Worm (Caenorhabditis elegans) whole organism, midembryonic: ENCODE results near the gene C14H10.3.

Experiments
- T22C8.4 ChIP-seq: fragments of 200-800 bp; sonication (Bioruptor generic); IDR thresholded peaks from 2 replicates; pipeline ENCODE4 v1.3.6; 2022; ENCODE audit warnings: missing genetic modification characterization, missing compliant biosample characterization
- cog-1 ChIP-seq: sonication (generic microtip); optimal IDR thresholded peaks from 2 replicates; lab custom pipeline; 2016; ENCODE audit warnings: missing genetic modification characterization, missing compliant biosample characterization
- flt-1 ChIP-seq: fragments of 200-800 bp; sonication (Bioruptor generic); IDR thresholded peaks from 2 replicates; pipeline ENCODE4 v1.3.6; 2022; ENCODE audit warnings: missing genetic modification characterization, missing compliant biosample characterization
- klf-2 ChIP-seq: fragments of 200-800 bp; sonication (Bioruptor generic); conservative IDR thresholded peaks from 2 replicates; pipeline ENCODE4 v1.3.6; 2022; ENCODE audit warnings: missing genetic modification reagents, missing genetic modification characterization, missing compliant biosample characterization
- med-1 ChIP-seq: sonication (generic microtip); optimal IDR thresholded peaks from 2 replicates; lab custom pipeline; 2017; ENCODE audit warnings: missing genetic modification characterization, mild to moderate bottlenecking, missing compliant biosample characterization, antibody characterized with exemption, missing genetic modification reagents; ENCODE audit not compliant: insufficient read depth
- ref-1 ChIP-seq: fragments of 200-800 bp; sonication (Bioruptor generic); conservative IDR thresholded peaks from 2 replicates; pipeline ENCODE4 v1.3.6; 2022; ENCODE audit warnings: missing genetic modification reagents, missing genetic modification characterization, missing compliant biosample characterization
- tab-1 ChIP-seq: fragments of 200-800 bp; sonication (Bioruptor generic); IDR thresholded peaks from 2 replicates; pipeline ENCODE4 v1.3.6; 2022; ENCODE audit warnings: missing genetic modification characterization, missing compliant biosample characterization
- ztf-23 ChIP-seq: fragments of 200-800 bp; sonication (Bioruptor generic); IDR thresholded peaks from 2 replicates; pipeline ENCODE4 v1.3.6; 2022; ENCODE audit warnings: missing genetic modification reagents, missing genetic modification characterization, missing compliant biosample characterization
- ztf-29 ChIP-seq: fragments of 200-800 bp; sonication (Bioruptor generic); IDR thresholded peaks from 2 replicates; pipeline ENCODE4 v1.3.6; 2022; ENCODE audit warnings: missing genetic modification reagents, missing genetic modification characterization, missing compliant biosample characterization

C14H10.3 gene

DNA sequence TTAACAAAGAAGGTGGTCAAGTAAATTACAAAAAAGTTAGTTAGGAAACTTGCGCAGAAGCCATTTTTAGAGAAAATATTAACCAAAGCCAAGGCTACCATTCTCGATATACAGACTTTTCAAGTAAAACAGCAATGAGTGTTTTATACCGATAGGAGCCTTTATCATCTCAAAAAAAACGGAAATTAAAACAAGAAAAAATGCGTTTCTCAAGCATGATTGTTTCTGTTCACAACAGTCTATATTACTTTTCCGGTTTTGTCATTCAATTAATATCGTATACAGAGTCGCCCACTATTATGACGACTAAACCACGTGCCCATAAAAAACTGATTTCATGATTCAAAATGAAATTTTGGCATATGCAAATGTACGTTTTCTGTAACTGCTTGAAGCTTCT, 13.0 kb upstream of the C14H10.3 start, which contains the start of gene str-74:
str-74 (minus strand) TSS at position 101 of the 400 bp plus-strand sequence.
- TF ChIP-seq med-1 (GFP tag; lab: Kevin White, UChicago): no peak
- no peak for TF ChIP-seq cog-1
- TF ChIP-seq ztf-29: no peak
- no peak for TF ChIP-seq tab-1
- TF ChIP-seq ztf-23 (GFP tag; lab: Robert Waterston, UW): no peak
- no peak for TF ChIP-seq flt-1 (GFP tag; lab: Robert Waterston, UW)

DNA sequence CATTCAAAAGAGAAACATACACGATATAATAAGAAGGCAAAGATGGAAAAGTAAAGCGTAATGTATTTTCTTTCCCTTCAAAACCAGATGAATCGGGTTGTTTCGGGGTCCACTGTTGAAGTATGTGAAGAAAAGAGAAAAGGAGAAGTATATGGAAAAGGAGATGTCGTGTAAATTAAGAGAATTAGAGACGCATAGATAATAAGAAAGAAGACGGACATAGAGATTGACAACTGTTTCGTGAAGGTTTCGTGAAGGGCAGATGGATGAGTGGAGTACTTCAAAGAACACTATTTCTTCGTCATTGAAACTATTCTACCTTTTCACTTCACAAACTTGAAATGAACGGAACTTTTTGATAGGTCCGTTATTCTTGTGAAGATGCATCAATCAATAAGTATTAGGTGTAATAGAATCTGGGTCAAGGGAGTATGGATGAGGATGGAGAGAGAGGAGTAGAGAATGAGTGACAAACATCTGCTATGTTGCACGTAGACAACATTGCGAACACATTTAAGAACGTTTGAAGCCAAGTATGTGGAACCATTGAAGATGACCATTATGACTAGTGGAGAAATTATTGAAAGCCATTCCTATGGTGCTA, 10.3 kb upstream of the C14H10.3 start:
- TF ChIP-seq ztf-23 (GFP tag; lab: Robert Waterston, UW) (no peak), ztf-29 (no peak), tab-1 (no peak), cog-1 (no peak), ref-1 (GFP tag; lab: Robert Waterston, UW) (no peak), med-1 (GFP tag; lab: Kevin White, UChicago) (no peak), flt-1 (GFP tag; lab: Robert Waterston, UW) (no peak), klf-2 (GFP tag; lab: Robert Waterston, UW) (no peak), T22C8.4 (GFP tag; lab: Robert Waterston, UW) (no peak)

DNA sequence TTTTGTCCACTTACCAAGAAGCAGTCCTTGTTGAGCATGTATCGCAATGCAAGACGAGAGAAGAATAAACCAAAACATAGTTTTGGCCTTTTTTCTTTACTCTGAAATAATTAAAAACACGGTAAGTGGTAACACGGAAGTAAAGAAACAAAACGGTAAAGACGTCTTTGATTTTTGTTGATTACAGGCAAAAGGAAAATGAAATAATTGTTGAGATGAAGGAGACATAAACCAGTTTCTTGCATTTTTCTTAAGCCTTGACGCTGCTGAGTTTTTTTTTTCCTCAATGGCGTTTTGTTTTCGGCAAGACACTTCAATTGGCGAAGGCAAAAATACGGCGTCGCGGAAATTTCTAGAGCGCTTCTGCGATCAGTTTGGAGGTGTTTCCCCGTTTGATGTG, 8.9 kb upstream of the C14H10.3 start, which contains the start of gene zipt-13:
zipt-13 (minus strand) TSS at position 101 of the 400 bp plus-strand sequence.
- TF ChIP-seq tab-1 (no peak), med-1 (GFP tag; lab: Kevin White, UChicago) (no peak), ztf-29 (no peak), flt-1 (GFP tag; lab: Robert Waterston, UW) (no peak), ztf-23 (GFP tag; lab: Robert Waterston, UW) (no peak), cog-1 (no peak), T22C8.4 (GFP tag; lab: Robert Waterston, UW) (no peak), klf-2 (GFP tag; lab: Robert Waterston, UW) (no peak), ref-1 (GFP tag; lab: Robert Waterston, UW) (no peak)

DNA sequence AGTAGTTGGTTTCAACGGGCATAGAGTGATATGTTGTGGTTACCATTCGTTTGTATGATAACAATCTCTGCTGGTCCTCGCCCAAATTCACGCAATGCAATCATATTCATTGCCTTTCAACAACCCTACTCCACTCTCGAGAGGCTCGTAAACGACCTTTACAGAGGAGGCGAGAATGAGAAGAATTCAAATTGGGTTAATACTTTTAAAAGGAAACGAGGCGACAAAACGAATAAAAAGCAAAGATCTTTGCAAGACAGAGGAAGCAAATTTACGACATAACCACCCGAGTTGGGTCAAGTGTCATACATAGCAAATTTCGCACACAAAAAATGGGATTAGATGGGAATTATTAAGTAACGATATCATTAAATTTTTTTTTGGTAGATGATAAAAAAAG, 4.5 kb upstream of the C14H10.3 start:
- TF ChIP-seq flt-1 (GFP tag; lab: Robert Waterston, UW): no peak
- TF ChIP-seq cog-1: no peak
- TF ChIP-seq tab-1: no peak
- TF ChIP-seq ztf-23 (GFP tag; lab: Robert Waterston, UW): no peak
- TF ChIP-seq ztf-29: no peak
- TF ChIP-seq ref-1 (GFP tag; lab: Robert Waterston, UW): no peak
- TF ChIP-seq klf-2 (GFP tag; lab: Robert Waterston, UW): no peak
- no peak for TF ChIP-seq med-1 (GFP tag; lab: Kevin White, UChicago)
- no peak for TF ChIP-seq T22C8.4 (GFP tag; lab: Robert Waterston, UW)

DNA sequence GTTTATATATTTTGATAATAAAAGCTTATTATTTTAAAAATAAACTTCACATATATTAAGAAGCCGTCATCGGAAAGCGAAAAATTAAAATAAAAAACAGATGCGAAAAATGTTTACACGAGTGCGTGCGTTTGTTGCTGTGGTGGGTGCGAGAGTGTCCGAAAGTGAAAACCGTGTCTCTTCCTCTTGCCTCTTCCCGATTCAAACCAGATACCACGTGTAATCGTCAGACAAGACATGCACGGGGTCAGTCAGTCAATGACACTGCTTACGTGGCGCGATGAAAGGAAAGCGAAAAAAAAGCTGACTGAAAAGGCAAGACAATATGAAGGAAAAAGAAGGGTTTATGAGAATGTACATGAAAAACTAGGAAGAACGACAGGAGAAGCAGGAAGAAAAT, 2.9 kb upstream of the C14H10.3 start:
- TF ChIP-seq klf-2 (GFP tag; lab: Robert Waterston, UW): no peak

DNA sequence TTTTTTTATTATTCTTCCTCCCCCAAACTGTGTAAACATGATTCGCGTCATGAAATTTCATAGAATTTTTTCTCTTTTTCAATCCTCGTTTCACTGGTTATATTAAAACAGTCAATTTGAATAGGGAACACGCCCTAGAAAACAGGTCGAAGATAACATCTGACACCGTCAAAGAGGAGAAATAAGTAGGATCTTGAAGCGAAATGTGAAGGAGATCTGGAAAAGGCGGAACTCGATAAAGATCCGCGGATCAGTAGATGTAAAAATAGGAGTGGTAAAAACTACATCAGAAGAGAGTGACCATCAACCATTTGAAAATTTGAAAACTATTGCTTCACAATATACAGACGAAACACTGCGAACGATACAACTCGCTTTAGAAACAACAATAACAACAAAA, 720 bp downstream of the C14H10.3 start:
- TF ChIP-seq ztf-23 (GFP tag; lab: Robert Waterston, UW) (no peak), ztf-29 (no peak), cog-1 (no peak), tab-1 (no peak), klf-2 (GFP tag; lab: Robert Waterston, UW) (no peak), med-1 (GFP tag; lab: Kevin White, UChicago) (no peak), flt-1 (GFP tag; lab: Robert Waterston, UW) (no peak), T22C8.4 (GFP tag; lab: Robert Waterston, UW) (no peak), ref-1 (GFP tag; lab: Robert Waterston, UW) (no peak)

DNA sequence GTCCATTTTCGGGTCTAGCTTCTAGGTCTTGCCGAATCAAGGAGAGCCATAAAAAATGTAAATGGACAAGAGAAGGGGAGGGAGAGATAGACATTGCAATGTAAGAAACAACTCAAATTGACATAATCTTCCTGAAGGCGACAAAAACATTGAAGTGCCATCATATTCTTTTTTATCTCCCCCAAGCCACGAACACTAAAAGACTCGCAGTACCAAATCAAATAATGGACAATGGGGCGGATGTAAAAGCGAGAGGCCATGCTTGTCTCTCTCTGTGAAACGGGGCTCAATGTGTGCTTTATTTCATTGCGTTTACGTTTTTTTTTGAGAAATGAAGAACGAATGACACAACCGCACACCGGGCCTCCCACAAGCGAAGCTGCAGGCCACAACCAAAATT, 2.1 kb downstream of the C14H10.3 start:
- TF ChIP-seq T22C8.4 (GFP tag; lab: Robert Waterston, UW) (no peak), ztf-23 (GFP tag; lab: Robert Waterston, UW) (no peak), ztf-29 (no peak), ref-1 (GFP tag; lab: Robert Waterston, UW) (no peak), flt-1 (GFP tag; lab: Robert Waterston, UW) (no peak), tab-1 (no peak), cog-1 (no peak), klf-2 (GFP tag; lab: Robert Waterston, UW) (no peak), med-1 (GFP tag; lab: Kevin White, UChicago) (no peak)

DNA sequence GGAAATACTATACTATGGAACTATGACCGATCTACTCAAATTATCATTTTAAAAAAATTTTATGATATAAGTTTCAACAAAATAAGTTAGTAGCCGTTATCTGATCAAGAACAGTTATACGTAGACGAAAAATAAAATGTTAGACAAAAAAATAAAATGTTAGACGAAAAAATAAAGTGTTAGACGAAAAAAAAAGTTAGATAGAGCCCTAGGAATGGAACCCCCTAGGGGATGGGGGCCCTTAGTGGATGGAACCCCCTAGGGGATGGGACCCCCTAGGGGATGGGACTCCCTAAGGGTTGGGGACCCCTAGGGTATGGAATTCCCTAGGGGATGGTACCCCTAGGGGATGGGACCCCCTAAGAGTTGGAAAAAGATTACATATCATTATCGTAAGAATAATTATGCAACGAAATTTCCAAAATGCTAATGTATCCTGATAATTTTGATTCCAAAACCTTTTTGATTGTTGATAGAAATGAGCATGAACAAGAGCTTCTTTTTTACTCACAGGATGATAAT, 8.7 kb downstream of the C14H10.3 start:
- TF ChIP-seq tab-1: no peak

DNA sequence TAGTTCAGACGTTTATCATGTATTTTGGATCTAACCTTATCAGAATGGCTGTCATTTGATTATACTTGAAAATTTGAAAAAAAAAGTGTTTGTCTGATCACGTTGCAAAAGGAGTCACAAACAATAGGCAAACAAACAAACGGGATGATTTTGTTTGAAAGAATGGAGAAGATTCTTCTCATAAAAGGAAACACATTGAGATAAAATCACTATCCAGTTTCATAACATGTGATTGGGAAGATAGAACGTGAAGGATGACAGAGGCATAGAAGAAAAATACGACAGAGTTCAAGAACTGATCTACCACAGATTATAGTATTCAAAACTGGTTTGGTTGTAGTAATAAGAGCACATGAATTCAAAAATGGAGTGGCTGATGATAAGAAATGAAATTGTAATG, 9.2 kb downstream of the C14H10.3 start, which contains the start of gene F44A6.5:
F44A6.5 (minus strand) TSS at position 151 of the 400 bp plus-strand sequence.
- no peak for TF ChIP-seq flt-1 (GFP tag; lab: Robert Waterston, UW)
- TF ChIP-seq T22C8.4 (GFP tag; lab: Robert Waterston, UW): no peak
- no peak for TF ChIP-seq klf-2 (GFP tag; lab: Robert Waterston, UW)

DNA sequence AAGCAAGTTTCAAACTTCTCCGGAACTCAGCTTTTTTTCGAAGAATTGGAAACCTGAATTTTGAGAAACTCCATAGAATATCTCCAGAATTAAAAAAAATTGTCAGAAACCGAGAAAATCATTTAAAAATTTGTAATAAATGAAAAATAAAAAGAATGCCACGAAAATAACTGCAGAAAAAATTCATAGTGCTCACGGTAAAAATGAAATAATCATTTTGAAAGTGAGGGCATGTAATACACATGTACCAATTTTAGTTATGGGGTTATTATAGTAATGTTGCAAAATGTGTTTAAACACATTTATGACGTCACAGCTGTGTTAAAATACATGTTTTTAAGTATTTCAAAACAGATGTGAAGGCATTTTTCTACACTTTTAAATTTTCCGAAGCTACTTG, 11.1 kb downstream of the C14H10.3 start:
- no peak for TF ChIP-seq ztf-29
- no peak for TF ChIP-seq klf-2 (GFP tag; lab: Robert Waterston, UW)
- TF ChIP-seq ztf-23 (GFP tag; lab: Robert Waterston, UW): no peak
- no peak for TF ChIP-seq flt-1 (GFP tag; lab: Robert Waterston, UW)
- TF ChIP-seq ref-1 (GFP tag; lab: Robert Waterston, UW): no peak
- no peak for TF ChIP-seq T22C8.4 (GFP tag; lab: Robert Waterston, UW)
